Worm (Caenorhabditis elegans) whole organism, midembryonic: ENCODE measurements around the gene F48F5.6.

Source experiments
- T22C8.4 ChIP-seq: fragments of 200-800 bp; sonication (Bioruptor generic); IDR thresholded peaks from 2 replicates; pipeline ENCODE4 v1.3.6; 2022; ENCODE audit warnings: missing genetic modification characterization, missing compliant biosample characterization
- flt-1 ChIP-seq: fragments of 200-800 bp; sonication (Bioruptor generic); IDR thresholded peaks from 2 replicates; pipeline ENCODE4 v1.3.6; 2022; ENCODE audit warnings: missing genetic modification characterization, missing compliant biosample characterization
- klf-2 ChIP-seq: fragments of 200-800 bp; sonication (Bioruptor generic); conservative IDR thresholded peaks from 2 replicates; pipeline ENCODE4 v1.3.6; 2022; ENCODE audit warnings: missing genetic modification reagents, missing genetic modification characterization, missing compliant biosample characterization
- ref-1 ChIP-seq: fragments of 200-800 bp; sonication (Bioruptor generic); conservative IDR thresholded peaks from 2 replicates; pipeline ENCODE4 v1.3.6; 2022; ENCODE audit warnings: missing genetic modification reagents, missing genetic modification characterization, missing compliant biosample characterization
- tab-1 ChIP-seq: fragments of 200-800 bp; sonication (Bioruptor generic); IDR thresholded peaks from 2 replicates; pipeline ENCODE4 v1.3.6; 2022; ENCODE audit warnings: missing genetic modification characterization, missing compliant biosample characterization
- ztf-23 ChIP-seq: fragments of 200-800 bp; sonication (Bioruptor generic); IDR thresholded peaks from 2 replicates; pipeline ENCODE4 v1.3.6; 2022; ENCODE audit warnings: missing genetic modification reagents, missing genetic modification characterization, missing compliant biosample characterization
- ztf-29 ChIP-seq: fragments of 200-800 bp; sonication (Bioruptor generic); IDR thresholded peaks from 2 replicates; pipeline ENCODE4 v1.3.6; 2022; ENCODE audit warnings: missing genetic modification reagents, missing genetic modification characterization, missing compliant biosample characterization

DNA sequence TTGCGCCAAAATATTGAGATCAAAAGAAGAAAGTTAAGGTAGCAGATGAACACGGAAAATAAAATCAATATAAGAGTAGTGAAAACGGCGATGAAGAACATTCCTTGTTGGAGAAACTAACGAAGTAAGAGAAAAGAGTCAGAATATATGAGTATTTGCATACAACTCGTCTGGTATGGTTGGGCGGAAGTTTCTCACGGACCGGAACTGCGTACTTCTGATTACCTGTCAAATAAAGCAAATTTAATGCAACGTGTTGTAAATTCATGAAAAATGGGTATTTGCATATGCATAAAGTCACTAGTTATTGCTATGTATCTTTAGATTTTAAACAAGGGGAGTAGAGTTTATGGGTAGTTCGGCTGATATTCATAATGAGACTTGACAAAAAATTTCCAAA, 36.1 kb upstream of the F48F5.6 start, which contains the start of gene srbc-78:
- no peak for TF ChIP-seq T22C8.4 (GFP tag; lab: Robert Waterston, UW)
- no peak for TF ChIP-seq ztf-29 (GFP tag; lab: Robert Waterston, UW)
- TF ChIP-seq flt-1 = no peak
- no peak for TF ChIP-seq klf-2 (GFP tag; lab: Robert Waterston, UW)
- no peak for TF ChIP-seq ref-1 (GFP tag; lab: Robert Waterston, UW)
- TF ChIP-seq ztf-23 = no peak
- TF ChIP-seq tab-1 = no peak
